Fruit fly (Drosophila melanogaster) whole organism, embryonic: ENCODE measurements around the gene CG16717.

ENCODE experiments used
- Bgb ChIP-seq: fragments of 200-800 bp; sonication (Bioruptor generic); IDR thresholded peaks from 2 replicates; pipeline ENCODE4 v1.3.6; 2022; ENCODE audit warnings: missing biosample characterization, missing genetic modification characterization; ENCODE audit not compliant: partially characterized antibody
- CG11093 ChIP-seq: fragments of 200-800 bp; sonication (Bioruptor generic); IDR thresholded peaks from 3 replicates; pipeline ENCODE4 v1.3.6; 2022; ENCODE audit warnings: missing biosample characterization, missing genetic modification characterization
- CG12155 ChIP-seq: fragments of 200-800 bp; sonication (Bioruptor generic); optimal IDR thresholded peaks from 3 replicates; lab custom pipeline; 2016; ENCODE audit warnings: missing biosample characterization, missing genetic modification characterization
- CG13424 ChIP-seq: fragments of 200-800 bp; sonication (Bioruptor generic); optimal IDR thresholded peaks from 2 replicates; lab custom pipeline; 2019; ENCODE audit warnings: missing biosample characterization, mild to moderate bottlenecking, missing genetic modification characterization, moderate library complexity
- CG13624 ChIP-seq: fragments of 200-800 bp; sonication (Bioruptor generic); optimal IDR thresholded peaks from 2 replicates; lab custom pipeline; 2016; ENCODE audit warnings: missing biosample characterization, missing genetic modification characterization
- CG14710 ChIP-seq: fragments of 200-800 bp; sonication (Bioruptor generic); optimal IDR thresholded peaks from 3 replicates; lab custom pipeline; 2019; ENCODE audit warnings: missing biosample characterization, mild to moderate bottlenecking, missing genetic modification characterization, moderate library complexity
- CG17912 ChIP-seq: fragments of 200-800 bp; sonication (Bioruptor generic); optimal IDR thresholded peaks from 2 replicates; lab custom pipeline; 2018; ENCODE audit warnings: missing biosample characterization, mild to moderate bottlenecking, missing genetic modification characterization
- CG18599 ChIP-seq: fragments of 200-800 bp; sonication (Bioruptor generic); optimal IDR thresholded peaks from 3 replicates; lab custom pipeline; 2017; ENCODE audit warnings: missing biosample characterization, missing genetic modification characterization, mild to moderate bottlenecking, moderate library complexity, missing genetic modification reagents
- CG2120 ChIP-seq: fragments of 200-800 bp; sonication (Bioruptor generic); optimal IDR thresholded peaks from 3 replicates; lab custom pipeline; 2016; ENCODE audit warnings: missing biosample characterization, missing genetic modification characterization
- CG2678 ChIP-seq: fragments of 200-800 bp; sonication (Bioruptor generic); optimal IDR thresholded peaks from 3 replicates; lab custom pipeline; 2019; ENCODE audit warnings: missing biosample characterization, mild to moderate bottlenecking, missing genetic modification characterization, moderate library complexity
- CG2712 ChIP-seq: fragments of 200-800 bp; optimal IDR thresholded peaks from 3 replicates; lab custom pipeline; 2019; ENCODE audit warnings: missing biosample characterization, mild to moderate bottlenecking, missing genetic modification characterization, moderate library complexity
- CG3847 ChIP-seq: fragments of 200-800 bp; sonication (Bioruptor generic); IDR thresholded peaks from 2 replicates; pipeline ENCODE4 v1.3.6; 2022; ENCODE audit warnings: missing biosample characterization, missing genetic modification characterization
- CG8944 ChIP-seq: fragments of 200-800 bp; sonication (Bioruptor generic); optimal IDR thresholded peaks from 3 replicates; lab custom pipeline; 2016; ENCODE audit warnings: missing biosample characterization, missing genetic modification characterization
- CG9797 ChIP-seq: fragments of 200-800 bp; sonication (Bioruptor generic); optimal IDR thresholded peaks from 3 replicates; lab custom pipeline; 2018; ENCODE audit warnings: missing biosample characterization, mild to moderate bottlenecking, missing genetic modification characterization
- CG9876 ChIP-seq: fragments of 200-800 bp; sonication (Bioruptor generic); optimal IDR thresholded peaks from 2 replicates; lab custom pipeline; 2016; ENCODE audit warnings: missing biosample characterization, missing genetic modification characterization
- Chrac-16 ChIP-seq: fragments of 200-800 bp; sonication (Bioruptor generic); optimal IDR thresholded peaks from 3 replicates; lab custom pipeline; 2016; ENCODE audit warnings: missing biosample characterization, missing genetic modification characterization
- D19B ChIP-seq: fragments of 200-800 bp; sonication (Bioruptor generic); optimal IDR thresholded peaks from 2 replicates; lab custom pipeline; 2017; ENCODE audit warnings: missing biosample characterization, mild to moderate bottlenecking, missing genetic modification characterization
- Dip3 ChIP-seq: fragments of 200-800 bp; sonication (Bioruptor generic); optimal IDR thresholded peaks from 3 replicates; lab custom pipeline; 2016; ENCODE audit warnings: missing biosample characterization, missing genetic modification characterization
- Dll ChIP-seq: fragments of 200-800 bp; sonication (Bioruptor generic); IDR thresholded peaks from 4 replicates; pipeline ENCODE4 v1.3.6; 2022; ENCODE audit warnings: missing biosample characterization, missing genetic modification characterization; ENCODE audit not compliant: partially characterized antibody
- Fer1 ChIP-seq: fragments of 200-800 bp; sonication (Bioruptor generic); optimal IDR thresholded peaks from 2 replicates; lab custom pipeline; 2017; ENCODE audit warnings: missing biosample characterization, mild to moderate bottlenecking, missing genetic modification characterization
- GATAe ChIP-seq: fragments of 200-800 bp; sonication (Bioruptor generic); conservative IDR thresholded peaks from 2 replicates; pipeline ENCODE4 v1.3.6; 2022; ENCODE audit warnings: missing biosample characterization, missing genetic modification characterization
- HmgD ChIP-seq: fragments of 200-800 bp; sonication (Bioruptor generic); optimal IDR thresholded peaks from 3 replicates; lab custom pipeline; 2016; ENCODE audit warnings: missing biosample characterization, missing genetic modification characterization
- Hmx ChIP-seq: fragments of 200-800 bp; sonication (Bioruptor generic); optimal IDR thresholded peaks from 2 replicates; lab custom pipeline; 2016; ENCODE audit warnings: missing biosample characterization, missing genetic modification characterization
- MBD-R2 ChIP-seq: fragments of 200-800 bp; sonication (Bioruptor generic); IDR thresholded peaks from 2 replicates; pipeline ENCODE4 v1.3.6; 2022; ENCODE audit warnings: missing biosample characterization, missing genetic modification characterization
- Med ChIP-seq: fragments of 200-800 bp; sonication (Bioruptor generic); peaks from one replicate; lab custom pipeline; 2016; ENCODE audit warnings: missing biosample characterization, missing genetic modification characterization, mild to moderate bottlenecking, inconsistent platforms, moderate library complexity
- Myb ChIP-seq: fragments of 200-800 bp; sonication (Bioruptor generic); optimal IDR thresholded peaks from 2 replicates; lab custom pipeline; 2016; ENCODE audit warnings: missing biosample characterization, missing genetic modification characterization
- NFAT ChIP-seq: fragments of 200-800 bp; sonication (Bioruptor generic); IDR thresholded peaks from 2 replicates; pipeline ENCODE4 v1.3.6; 2022; ENCODE audit warnings: missing biosample characterization, missing genetic modification characterization
- NfI ChIP-seq: fragments of 200-800 bp; sonication (Bioruptor generic); optimal IDR thresholded peaks from 3 replicates; lab custom pipeline; 2018; ENCODE audit warnings: missing biosample characterization, mild to moderate bottlenecking, missing genetic modification characterization, moderate library complexity
- Opbp ChIP-seq: fragments of 200-800 bp; sonication (Bioruptor generic); IDR thresholded peaks from 3 replicates; pipeline ENCODE4 v1.3.6; 2022; ENCODE audit warnings: missing biosample characterization, missing genetic modification characterization; ENCODE audit not compliant: partially characterized antibody
- PHDP ChIP-seq: fragments of 200-800 bp; sonication (Bioruptor generic); optimal IDR thresholded peaks from 3 replicates; lab custom pipeline; 2018; ENCODE audit warnings: missing biosample characterization, mild to moderate bottlenecking, missing genetic modification characterization, moderate library complexity
- Sry-δ ChIP-seq: fragments of 200-800 bp; sonication (Bioruptor generic); optimal IDR thresholded peaks from 2 replicates; lab custom pipeline; 2016; ENCODE audit warnings: missing biosample characterization, missing genetic modification characterization
- Stat92E ChIP-seq, 3 experiments: fragments of >200 bp in 2 of 3; fragments of 200-800 bp in 1 of 3; sonication (Bioruptor generic) in 1 of 3; optimal IDR thresholded peaks; 2 replicates each; lab custom pipeline; 2017 to 2019; ENCODE audit warnings: missing biosample characterization in 3 of 3, missing genetic modification characterization in 3 of 3, mild to moderate bottlenecking in 1 of 3, moderate library complexity in 1 of 3
- Xrp1 ChIP-seq: fragments of 200-800 bp; sonication (Bioruptor generic); IDR thresholded peaks from 2 replicates; pipeline ENCODE4 v1.3.6; 2022; ENCODE audit warnings: missing biosample characterization, missing genetic modification characterization
- YL-1 ChIP-seq: fragments of 200-800 bp; sonication (Bioruptor generic); optimal IDR thresholded peaks from 3 replicates; lab custom pipeline; 2017; ENCODE audit warnings: missing biosample characterization, mild to moderate bottlenecking, missing genetic modification characterization
- amos ChIP-seq: fragments of 200-800 bp; sonication (Bioruptor generic); IDR thresholded peaks from 2 replicates; pipeline ENCODE4 v1.3.6; 2022; ENCODE audit warnings: missing biosample characterization, missing genetic modification characterization; ENCODE audit not compliant: partially characterized antibody
- ap ChIP-seq: fragments of 200-800 bp; sonication (Bioruptor generic); IDR thresholded peaks from 2 replicates; pipeline ENCODE4 v1.3.6; 2022; ENCODE audit warnings: missing biosample characterization, missing genetic modification characterization
- chn ChIP-seq: fragments of 200-800 bp; sonication (Bioruptor generic); optimal IDR thresholded peaks from 2 replicates; lab custom pipeline; 2016; ENCODE audit warnings: missing biosample characterization, missing genetic modification characterization
- dpn ChIP-seq, 2 experiments: fragments of 200-800 bp; sonication (Bioruptor generic); optimal IDR thresholded peaks; 3 replicates each; lab custom pipeline; 2016; ENCODE audit warnings: missing biosample characterization in 2 of 2, missing genetic modification characterization in 2 of 2
- ewg ChIP-seq: fragments of 200-800 bp; sonication (Bioruptor generic); optimal IDR thresholded peaks from 3 replicates; lab custom pipeline; 2017; ENCODE audit warnings: mild to moderate bottlenecking, missing biosample characterization, missing genetic modification reagents, missing genetic modification characterization
- ftz-f1 ChIP-seq: fragments of 200-800 bp; sonication (Bioruptor generic); optimal IDR thresholded peaks from 2 replicates; lab custom pipeline; 2016; ENCODE audit warnings: missing biosample characterization, missing genetic modification characterization
- ind ChIP-seq: fragments of 200-800 bp; sonication (Bioruptor generic); optimal IDR thresholded peaks from 3 replicates; lab custom pipeline; 2016; ENCODE audit warnings: missing biosample characterization, missing genetic modification characterization
- insv ChIP-seq, 2 experiments: fragments of 200-800 bp; sonication (Bioruptor generic); optimal IDR thresholded peaks; 3 replicates each; lab custom pipeline; 2016 to 2018; ENCODE audit warnings: missing biosample characterization in 2 of 2, missing genetic modification characterization in 2 of 2
- knrl ChIP-seq: fragments of 200-800 bp; sonication (Bioruptor generic); IDR thresholded peaks from 3 replicates; pipeline ENCODE4 v1.3.6; 2022; ENCODE audit warnings: missing biosample characterization, missing genetic modification characterization; ENCODE audit not compliant: partially characterized antibody
- onecut ChIP-seq: fragments of 200-800 bp; sonication (Bioruptor generic); IDR thresholded peaks from 2 replicates; pipeline ENCODE4 v1.3.6; 2022; ENCODE audit warnings: missing biosample characterization, missing genetic modification characterization
- pzg ChIP-seq: fragments of 200-800 bp; sonication (Bioruptor generic); optimal IDR thresholded peaks from 3 replicates; lab custom pipeline; 2018; ENCODE audit warnings: missing biosample characterization, mild to moderate bottlenecking, missing genetic modification characterization, moderate library complexity
- sens ChIP-seq: fragments of 200-800 bp; sonication (Bioruptor generic); peaks from one replicate; lab custom pipeline; 2016; ENCODE audit warnings: missing biosample characterization, missing genetic modification characterization
- stwl ChIP-seq: fragments of 200-800 bp; sonication (Bioruptor generic); optimal IDR thresholded peaks from 3 replicates; lab custom pipeline; 2018; ENCODE audit warnings: missing biosample characterization, mild to moderate bottlenecking, missing genetic modification characterization, moderate library complexity
- wdn ChIP-seq: fragments of 200-800 bp; sonication (Bioruptor generic); IDR thresholded peaks from 2 replicates; pipeline ENCODE4 v1.3.6; 2022; ENCODE audit warnings: missing biosample characterization, missing genetic modification characterization
- zfh2 ChIP-seq: fragments of 200-800 bp; sonication (Bioruptor generic); optimal IDR thresholded peaks from 2 replicates; lab custom pipeline; 2016; ENCODE audit warnings: missing biosample characterization, missing genetic modification characterization

CG16717 gene

dm6 chr3L:9729795-9730421 lies 50.9 kb downstream of the CG16717 start, which contains the start of gene ATPsynB (continued):
- TF ChIP-seq PHDP (no peak), amos (GFP tag; lab: Robert Waterston, UW) (peak; percentile 49; the same call in 1 of the 2 replicates), stwl (tag; lab: Kevin White, UChicago) (peak; percentile 93), CG2120 (peak; percentile 47), HmgD (peak; percentile 36), NFAT (peak; percentile 44; the same call in 1 of the 2 replicates), CG9797 (peak; percentile 39), Dll (0 out of 4 replicates have a peak, but pooled peaks have one; percentile 11), ftz-f1 (GFP tag; lab: Kevin White, UChicago) (peak; percentile 34), pzg (peak; percentile 87), CG3847 (peak; percentile 87), ap (GFP tag; lab: Robert Waterston, UW) (no peak), YL-1 (GFP tag; lab: Kevin White, UChicago) (peak; percentile 97), D19B (GFP tag; lab: Kevin White, UChicago) (no peak), knrl (peak; percentile 32; the same call in 1 of the 3 replicates), CG13624 (GFP tag; lab: Kevin White, UChicago) (peak; percentile 5), wdn (no peak), Opbp (peak; percentile 42; the same call in 1 of the 3 replicates), Dip3 (GFP tag; lab: Kevin White, UChicago) (no peak), CG13424 (tag; lab: Kevin White, UChicago) (no peak), Fer1 (peak; percentile 31), CG14710 (peak; percentile 59), CG11093 (GFP tag; lab: Robert Waterston, UW) (no peak), CG2712 (tag; lab: Kevin White, UChicago) (peak; percentile 100), CG2678 (tag; lab: Kevin White, UChicago) (no peak), Hmx (GFP tag; lab: Kevin White, UChicago) (no peak), Sry-δ (GFP tag; lab: Kevin White, UChicago) (peak; percentile 25), Bgb (GFP tag; lab: Robert Waterston, UW) (peak; percentile 46; the same call in 1 of the 2 replicates), NfI (peak; percentile 39), ewg (GFP tag; lab: Kevin White, UChicago) (peak; percentile 21), CG12155 (GFP tag; lab: Kevin White, UChicago) (peak; percentile 39), CG9876 (GFP tag; lab: Kevin White, UChicago) (no peak), chn (GFP tag; lab: Kevin White, UChicago) (peak; percentile 5), dpn (GFP tag; optimal IDR thresholded peaks at IDR 0.05; lab: Kevin White, UChicago) (peak in 1 of 2 experiments; percentile 31), CG8944 (GFP tag; lab: Kevin White, UChicago) (no peak), GATAe (GFP tag; lab: Robert Waterston, UW) (no peak), Chrac-16 (GFP tag; lab: Kevin White, UChicago) (peak; percentile 9), zfh2 (GFP tag; lab: Kevin White, UChicago) (peak; percentile 41), CG18599 (GFP tag; lab: Kevin White, UChicago) (no peak), insv (GFP tag; optimal IDR thresholded peaks at IDR 0.05; lab: Kevin White, UChicago) (peak in 1 of 2 experiments; percentile 26), Myb (GFP tag; lab: Kevin White, UChicago) (peak; percentile 50), ind (GFP tag; lab: Kevin White, UChicago) (peak; percentile 25), CG17912 (GFP tag; lab: Kevin White, UChicago) (peak; percentile 53), Stat92E (GFP tag; optimal IDR thresholded peaks at IDR 0.05; lab: Kevin White, UChicago) (peak in 1 of 3 experiments; percentile 60), onecut (no peak; the same call in 1 of the 2 replicates), Med (GFP tag; lab: Kevin White, UChicago) (peak; percentile 89), sens (GFP tag; lab: Kevin White, UChicago) (peak; percentile 64), Xrp1 (GFP tag; lab: Robert Waterston, UW) (peak; percentile 53), MBD-R2 (GFP tag; lab: Robert Waterston, UW) (peak; percentile 88)
